Worm (Caenorhabditis elegans): ENCODE results near the gene cyp-35A4.

DNA sequence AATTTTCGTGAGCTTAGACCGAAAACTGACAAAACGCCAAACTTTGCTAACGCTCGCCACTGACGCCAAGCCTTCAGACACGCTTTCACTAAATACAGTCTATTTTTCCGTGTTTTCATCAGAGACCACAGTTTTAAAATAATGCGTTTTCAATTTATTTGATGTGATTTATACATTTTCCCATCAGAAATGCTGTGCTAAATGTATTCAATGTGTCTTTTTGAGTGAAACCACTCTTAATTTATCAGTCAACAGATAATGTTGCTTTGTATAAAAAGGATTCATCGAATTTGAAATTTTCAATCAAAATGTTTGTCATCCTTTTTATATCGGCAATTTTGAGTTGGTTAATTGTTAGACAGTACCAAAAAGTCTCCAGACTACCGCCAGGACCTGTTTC lies at the start of gene cyp-35A4:
- TF ChIP-seq nfya-1 (tag; optimal IDR thresholded peaks at IDR 0.05; ENCODE audit: insufficient read depth) (no peak), nhr-28 (tag; optimal IDR thresholded peaks at IDR 0.05) (no peak), snpc-4 (tag; optimal IDR thresholded peaks at IDR 0.05) (no peak), jun-1 (tag; optimal IDR thresholded peaks at IDR 0.05) (no peak), ama-1 (optimal IDR thresholded peaks at IDR 0.05) (no peak)
